Fruit fly (Drosophila melanogaster): Measurements from ENCODE around the gene CG3634.

dm6 chr3L:20809088-20809999, at the start of gene CG3634, which contains the start of gene HIPP1:
- TF ChIP-seq psq (optimal IDR thresholded peaks at IDR 0.05) (no peak), h (optimal IDR thresholded peaks at IDR 0.05) (no peak), Myc (optimal IDR thresholded peaks at IDR 0.05) (no peak), Sin3A (optimal IDR thresholded peaks at IDR 0.05) (no peak), insv (optimal IDR thresholded peaks at IDR 0.05) (no peak)

All from Kc167 (cell line).